Worm (Caenorhabditis elegans) whole organism, young adult: ENCODE results near the gene fbxb-21.
"Not testable (repeated sequence)": the region's sequence is repeated elsewhere in the genome, so short reads cannot be mapped to it uniquely, and the experiment has no call there.

Source experiments
- F52B5.7 ChIP-seq: sonication (generic microtip); optimal IDR thresholded peaks from 2 replicates; lab custom pipeline; 2016; ENCODE audit warnings: mild to moderate bottlenecking, missing genetic modification characterization, missing compliant biosample characterization
- hsf-1 ChIP-seq: fragments of 200-800 bp; sonication (Bioruptor generic); IDR thresholded peaks from 2 replicates; pipeline ENCODE4 v1.3.6; 2022; ENCODE audit warnings: missing genetic modification reagents, missing genetic modification characterization, missing compliant biosample characterization
- lir-1 ChIP-seq: fragments of 200-800 bp; sonication (Bioruptor generic); conservative IDR thresholded peaks from 2 replicates; pipeline ENCODE4 v1.3.6; 2022; ENCODE audit warnings: missing genetic modification reagents, missing genetic modification characterization, missing compliant biosample characterization
- nfya-2 ChIP-seq: fragments of 200-800 bp; sonication (Bioruptor generic); IDR thresholded peaks from 2 replicates; pipeline ENCODE4 v1.3.6; 2022; ENCODE audit warnings: missing genetic modification reagents, missing genetic modification characterization, missing compliant biosample characterization
- unc-62 ChIP-seq: fragments of 150-350 bp; optimal IDR thresholded peaks from 2 replicates; lab custom pipeline; 2014; ENCODE audit warnings: missing biosample characterization, missing genetic modification reagents, missing genetic modification characterization
- zim-3 ChIP-seq: sonication (generic microtip); optimal IDR thresholded peaks from 2 replicates; lab custom pipeline; 2017; ENCODE audit warnings: mild to moderate bottlenecking, missing genetic modification characterization, moderate library complexity, missing compliant biosample characterization

DNA sequence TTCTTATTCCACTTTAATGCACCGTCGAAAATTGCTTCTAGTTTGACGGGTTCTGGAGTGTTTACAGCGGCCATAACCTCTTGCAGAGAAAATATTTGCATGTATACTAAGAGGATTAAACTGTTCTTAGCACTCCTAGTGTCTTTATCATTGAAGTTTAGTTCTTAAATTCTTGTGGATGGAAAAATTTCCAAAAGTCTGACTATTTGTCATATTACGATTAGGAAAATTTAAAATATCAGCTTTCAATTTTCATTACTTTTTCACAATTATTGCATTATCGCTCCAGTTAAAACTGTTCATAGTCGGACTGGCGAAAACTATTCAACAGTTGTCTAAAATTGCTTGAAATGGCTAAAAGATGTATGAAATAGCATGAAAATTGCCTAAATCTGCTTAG is 12.2 kb upstream of the fbxb-21 start, which contains the start of gene ZC204.13:
- not testable (repeated sequence) for TF ChIP-seq F52B5.7; unc-62 (GFP tag; lab: Kevin White, UChicago); nfya-2; zim-3 (tag; lab: Kevin White, UChicago); hsf-1 (GFP tag; lab: Robert Waterston, UW); lir-1
